Fruit fly (Drosophila melanogaster) whole organism, embryonic: ENCODE results near the gene car.

Experiments used
- Atf3 ChIP-seq: fragments of 200-800 bp; sonication (Bioruptor generic); optimal IDR thresholded peaks from 3 replicates; lab custom pipeline; 2016; ENCODE audit warnings: missing biosample characterization, missing genetic modification characterization
- CG10321 ChIP-seq: fragments of 200-800 bp; sonication (Bioruptor generic); IDR thresholded peaks from 2 replicates; pipeline ENCODE4 v1.3.6; 2022; ENCODE audit warnings: missing biosample characterization, missing genetic modification characterization
- CG11695 ChIP-seq: fragments of 200-800 bp; sonication (Bioruptor generic); IDR thresholded peaks from 3 replicates; pipeline ENCODE4 v1.3.6; 2022; ENCODE audit warnings: missing biosample characterization, missing genetic modification characterization
- CG12071 ChIP-seq: fragments of 200-800 bp; sonication (Bioruptor generic); optimal IDR thresholded peaks from 3 replicates; lab custom pipeline; 2018; ENCODE audit warnings: missing biosample characterization, mild to moderate bottlenecking, missing genetic modification characterization
- CG13287 ChIP-seq: fragments of 200-800 bp; sonication (Bioruptor generic); IDR thresholded peaks from 2 replicates; pipeline ENCODE4 v1.3.6; 2022; ENCODE audit warnings: missing biosample characterization, missing genetic modification characterization; ENCODE audit not compliant: partially characterized antibody
- CG14710 ChIP-seq: fragments of 200-800 bp; sonication (Bioruptor generic); optimal IDR thresholded peaks from 3 replicates; lab custom pipeline; 2019; ENCODE audit warnings: missing biosample characterization, mild to moderate bottlenecking, missing genetic modification characterization, moderate library complexity
- CG15011 ChIP-seq: fragments of 200-800 bp; sonication (Bioruptor generic); optimal IDR thresholded peaks from 3 replicates; lab custom pipeline; 2018; ENCODE audit warnings: missing biosample characterization, mild to moderate bottlenecking, missing genetic modification characterization
- CG15601 ChIP-seq: fragments of 200-800 bp; sonication (Bioruptor generic); optimal IDR thresholded peaks from 3 replicates; lab custom pipeline; 2019; ENCODE audit warnings: missing biosample characterization, mild to moderate bottlenecking, missing genetic modification characterization, moderate library complexity
- CG17385 ChIP-seq: fragments of 200-800 bp; sonication (Bioruptor generic); optimal IDR thresholded peaks from 3 replicates; lab custom pipeline; 2018; ENCODE audit warnings: missing biosample characterization, mild to moderate bottlenecking, missing genetic modification characterization
- CG2889 ChIP-seq: fragments of 200-800 bp; sonication (Bioruptor generic); IDR thresholded peaks from 3 replicates; pipeline ENCODE4 v1.3.6; 2022; ENCODE audit warnings: missing biosample characterization, missing genetic modification characterization
- CG31388 ChIP-seq: fragments of 200-800 bp; sonication (Bioruptor generic); optimal IDR thresholded peaks from 2 replicates; lab custom pipeline; 2016; ENCODE audit warnings: missing biosample characterization, missing genetic modification characterization
- CG3163 ChIP-seq: fragments of 200-800 bp; sonication (Bioruptor generic); optimal IDR thresholded peaks from 3 replicates; lab custom pipeline; 2016; ENCODE audit warnings: missing biosample characterization, missing genetic modification characterization
- CG32767 ChIP-seq: fragments of 200-800 bp; sonication (Bioruptor generic); IDR thresholded peaks from 2 replicates; pipeline ENCODE4 v1.3.6; 2022; ENCODE audit warnings: missing biosample characterization, missing genetic modification characterization
- CG32772 ChIP-seq: fragments of 200-800 bp; sonication (Bioruptor generic); IDR thresholded peaks from 2 replicates; pipeline ENCODE4 v1.3.6; 2022; ENCODE audit warnings: missing biosample characterization, missing genetic modification characterization
- CG4328 ChIP-seq: fragments of 200-800 bp; sonication (Bioruptor generic); optimal IDR thresholded peaks from 3 replicates; lab custom pipeline; 2017; ENCODE audit warnings: missing biosample characterization, missing genetic modification reagents, missing genetic modification characterization
- CG4820 ChIP-seq: fragments of 200-800 bp; sonication (Bioruptor generic); optimal IDR thresholded peaks from 3 replicates; lab custom pipeline; 2016; ENCODE audit warnings: missing biosample characterization, missing genetic modification characterization
- CG7372 ChIP-seq: fragments of 200-800 bp; sonication (Bioruptor generic); IDR thresholded peaks from 2 replicates; pipeline ENCODE4 v1.3.6; 2022; ENCODE audit warnings: missing biosample characterization, missing genetic modification characterization
- CG7963 ChIP-seq: fragments of 200-800 bp; sonication (Bioruptor generic); IDR thresholded peaks from 3 replicates; pipeline ENCODE4 v1.3.6; 2022; ENCODE audit warnings: missing biosample characterization, missing genetic modification characterization; ENCODE audit not compliant: partially characterized antibody
- CG8290 ChIP-seq, 3 experiments: fragments of 200-800 bp; sonication (Bioruptor generic); optimal IDR thresholded peaks; 2 replicates each; lab custom pipeline; 2016 to 2019; ENCODE audit warnings: missing biosample characterization in 3 of 3, missing genetic modification characterization in 3 of 3, mild to moderate bottlenecking in 2 of 3, moderate library complexity in 1 of 3
- E2f1 ChIP-seq: fragments of 200-800 bp; sonication (Bioruptor generic); IDR thresholded peaks from 2 replicates; pipeline ENCODE4 v1.3.6; 2022; ENCODE audit warnings: missing biosample characterization, missing genetic modification characterization
- E2f2 ChIP-seq: fragments of 200-800 bp; sonication (Bioruptor generic); IDR thresholded peaks from 2 replicates; pipeline ENCODE4 v1.3.6; 2022; ENCODE audit warnings: missing biosample characterization, missing genetic modification characterization
- Gsc ChIP-seq: fragments of 200-800 bp; sonication (Bioruptor generic); IDR thresholded peaks from 2 replicates; pipeline ENCODE4 v1.3.6; 2022; ENCODE audit warnings: missing biosample characterization, missing genetic modification characterization
- Hr3 ChIP-seq: fragments of 200-800 bp; sonication (Bioruptor generic); optimal IDR thresholded peaks from 3 replicates; lab custom pipeline; 2016; ENCODE audit warnings: missing biosample characterization, missing genetic modification characterization
- Nf-YA ChIP-seq: fragments of 200-800 bp; sonication (Bioruptor generic); IDR thresholded peaks from 2 replicates; pipeline ENCODE4 v1.3.6; 2022; ENCODE audit warnings: missing biosample characterization, missing genetic modification characterization
- Nf-YC ChIP-seq: fragments of 200-800 bp; optimal IDR thresholded peaks from 3 replicates; lab custom pipeline; 2019; ENCODE audit warnings: missing biosample characterization, mild to moderate bottlenecking, missing genetic modification characterization, moderate library complexity
- Oli ChIP-seq: fragments of 200-800 bp; sonication (Bioruptor generic); optimal IDR thresholded peaks from 2 replicates; lab custom pipeline; 2018; ENCODE audit warnings: missing biosample characterization, mild to moderate bottlenecking, missing genetic modification characterization, moderate library complexity
- Rfx ChIP-seq: fragments of 200-800 bp; sonication (Bioruptor generic); IDR thresholded peaks from 2 replicates; pipeline ENCODE4 v1.3.6; 2022; ENCODE audit warnings: missing biosample characterization, missing genetic modification characterization
- Tbp ChIP-seq: fragments of >200 bp; optimal IDR thresholded peaks from 2 replicates; lab custom pipeline; 2018; ENCODE audit warnings: missing biosample characterization, missing genetic modification characterization
- Usf ChIP-seq: fragments of 200-800 bp; sonication (Bioruptor generic); optimal IDR thresholded peaks from 2 replicates; lab custom pipeline; 2017; ENCODE audit warnings: missing genotype, missing biosample characterization, missing genetic modification characterization
- bowl ChIP-seq: fragments of 200-800 bp; sonication (Bioruptor generic); IDR thresholded peaks from 2 replicates; pipeline ENCODE4 v1.3.6; 2022; ENCODE audit warnings: missing biosample characterization, missing genetic modification characterization
- chm ChIP-seq: fragments of 200-800 bp; sonication (Bioruptor generic); IDR thresholded peaks from 2 replicates; pipeline ENCODE4 v1.3.6; 2022; ENCODE audit warnings: missing biosample characterization, missing genetic modification characterization
- croc ChIP-seq: fragments of 200-800 bp; sonication (Bioruptor generic); conservative IDR thresholded peaks from 3 replicates; pipeline ENCODE4 v1.3.6; 2022; ENCODE audit warnings: missing biosample characterization, missing genetic modification characterization
- crp ChIP-seq, 2 experiments: fragments of 200-800 bp; sonication (Bioruptor generic); optimal IDR thresholded peaks; 2 replicates in 1 of 2; 3 replicates in 1 of 2; lab custom pipeline; 2017; ENCODE audit warnings: missing biosample characterization in 2 of 2, missing genetic modification characterization in 2 of 2, mild to moderate bottlenecking in 1 of 2, moderate library complexity in 1 of 2
- fd96Cb ChIP-seq: fragments of 200-800 bp; sonication (Bioruptor generic); optimal IDR thresholded peaks from 2 replicates; lab custom pipeline; 2018; ENCODE audit warnings: missing biosample characterization, mild to moderate bottlenecking, missing genetic modification characterization, moderate library complexity
- grn ChIP-seq: fragments of 200-800 bp; sonication (Bioruptor generic); optimal IDR thresholded peaks from 3 replicates; lab custom pipeline; 2017; ENCODE audit warnings: missing biosample characterization, missing genetic modification characterization
- hkb ChIP-seq, 2 experiments: fragments of 200-800 bp in 1 of 2; fragments of >200 bp in 1 of 2; sonication (Bioruptor generic) in 1 of 2; IDR thresholded peaks in 1 of 2; optimal IDR thresholded peaks in 1 of 2; 2 replicates each; pipeline versions ENCODE4 v1.3.6 to Lab custom; 2017 to 2022; ENCODE audit warnings: missing biosample characterization in 1 of 2, missing genetic modification characterization in 1 of 2
- jing ChIP-seq: fragments of 200-800 bp; sonication (Bioruptor generic); optimal IDR thresholded peaks from 2 replicates; lab custom pipeline; 2018; ENCODE audit warnings: missing biosample characterization, mild to moderate bottlenecking, missing genetic modification characterization
- kay ChIP-seq: fragments of 200-800 bp; sonication (Bioruptor generic); optimal IDR thresholded peaks from 2 replicates; lab custom pipeline; 2016; ENCODE audit warnings: missing biosample characterization, missing genetic modification characterization
- klu ChIP-seq: fragments of 200-800 bp; sonication (Bioruptor generic); IDR thresholded peaks from 2 replicates; pipeline ENCODE4 v1.3.6; 2022; ENCODE audit warnings: missing biosample characterization, missing genetic modification characterization
- lmd ChIP-seq: fragments of 200-800 bp; sonication (Bioruptor generic); IDR thresholded peaks from 2 replicates; pipeline ENCODE4 v1.3.6; 2022; ENCODE audit warnings: missing biosample characterization, missing genetic modification characterization
- mld ChIP-seq: fragments of 200-800 bp; sonication (Bioruptor generic); IDR thresholded peaks from 3 replicates; pipeline ENCODE4 v1.3.6; 2022; ENCODE audit warnings: missing biosample characterization, missing genetic modification characterization; ENCODE audit not compliant: partially characterized antibody
- nmo ChIP-seq: fragments of 200-800 bp; sonication (Bioruptor generic); optimal IDR thresholded peaks from 2 replicates; lab custom pipeline; 2018; ENCODE audit warnings: missing biosample characterization, mild to moderate bottlenecking, missing genetic modification characterization, moderate library complexity
- odd ChIP-seq: fragments of 200-800 bp; sonication (Bioruptor generic); optimal IDR thresholded peaks from 2 replicates; lab custom pipeline; 2017; ENCODE audit warnings: missing biosample characterization, mild to moderate bottlenecking, missing genetic modification characterization
- onecut ChIP-seq: fragments of 200-800 bp; sonication (Bioruptor generic); IDR thresholded peaks from 2 replicates; pipeline ENCODE4 v1.3.6; 2022; ENCODE audit warnings: missing biosample characterization, missing genetic modification characterization
- pan ChIP-seq, 4 experiments: fragments of >200 bp in 3 of 4; fragments of 200-800 bp in 1 of 4; sonication (Bioruptor generic) in 1 of 4; optimal IDR thresholded peaks in 3 of 4; IDR thresholded peaks in 1 of 4; 2 replicates each; pipeline versions ENCODE4 v1.3.6 to Lab custom; 2017 to 2022; ENCODE audit warnings: missing biosample characterization in 2 of 4, missing genetic modification characterization in 2 of 4, mixed read lengths in 1 of 4
- slp2 ChIP-seq: fragments of 200-800 bp; sonication (Bioruptor generic); optimal IDR thresholded peaks from 2 replicates; lab custom pipeline; 2016; ENCODE audit warnings: missing biosample characterization, missing genetic modification characterization
- sna ChIP-seq: fragments of 200-800 bp; sonication (Bioruptor generic); IDR thresholded peaks from 2 replicates; pipeline ENCODE4 v1.3.6; 2022; ENCODE audit warnings: missing biosample characterization, missing genetic modification characterization; ENCODE audit not compliant: partially characterized antibody
- unpg ChIP-seq: fragments of 200-800 bp; sonication (Bioruptor generic); optimal IDR thresholded peaks from 3 replicates; lab custom pipeline; 2018; ENCODE audit warnings: missing biosample characterization, mild to moderate bottlenecking, missing genetic modification characterization, moderate library complexity

car gene

DNA sequence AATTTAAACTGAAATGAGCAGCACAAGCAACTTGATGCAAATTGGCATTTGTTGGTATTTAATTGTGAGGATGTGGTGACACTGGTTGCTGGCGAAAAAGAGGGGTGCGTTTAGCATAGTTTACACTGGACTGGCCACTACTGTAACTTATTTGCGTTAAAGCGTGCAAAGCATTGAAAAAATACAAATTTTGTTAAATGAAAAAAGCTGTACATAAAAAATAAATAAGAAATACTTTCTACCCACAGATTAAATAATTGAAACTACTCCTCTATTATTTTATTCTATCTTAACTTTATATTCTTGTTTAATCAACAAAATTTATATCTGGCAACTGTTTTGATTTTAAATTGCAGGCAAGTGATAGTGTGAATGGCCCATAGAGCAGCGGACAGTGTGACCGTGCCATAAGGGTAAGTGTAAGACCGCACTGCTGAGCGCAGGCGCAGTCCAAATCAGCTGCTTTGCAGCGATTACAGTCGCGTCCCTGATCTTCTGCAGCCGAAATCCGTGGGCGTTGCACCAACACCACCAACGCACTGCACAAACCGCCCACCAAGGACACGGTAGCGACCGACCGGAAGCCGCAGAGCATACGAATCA lies at the start of gene car, which contains the start of gene Grip84 (continued):
- TF ChIP-seq chm (GFP tag; lab: Robert Waterston, UW) (no peak), Hr3 (GFP tag; lab: Kevin White, UChicago) (peak; percentile 71), E2f2 (GFP tag; lab: Robert Waterston, UW) (no peak; the same call in 1 of the 2 replicates), E2f1 (GFP tag; lab: Robert Waterston, UW) (peak; percentile 32; the same call in 1 of the 2 replicates), CG3163 (GFP tag; lab: Kevin White, UChicago) (no peak), nmo (peak; percentile 87), bowl (no peak), klu (GFP tag; lab: Robert Waterston, UW) (peak; percentile 66; the same call in 1 of the 2 replicates), CG15601 (tag; lab: Kevin White, UChicago) (no peak), CG8290 (GFP tag; optimal IDR thresholded peaks at IDR 0.05; lab: Kevin White, UChicago) (no peak), CG8290 (tag; optimal IDR thresholded peaks at IDR 0.05; lab: Kevin White, UChicago) (no peak), kay (GFP tag; lab: Kevin White, UChicago) (peak; percentile 26), Atf3 (GFP tag; lab: Kevin White, UChicago) (peak; percentile 6), Tbp (GFP tag; lab: Kevin White, UChicago) (no peak), Oli (tag; lab: Kevin White, UChicago) (peak; percentile 61), CG4328 (GFP tag; lab: Kevin White, UChicago) (peak; percentile 47), CG4820 (peak; percentile 50), CG13287 (GFP tag; lab: Robert Waterston, UW) (no peak), hkb (optimal IDR thresholded peaks at IDR 0.05; lab: Kevin White, UChicago) (no peak), hkb (GFP tag; IDR thresholded peaks at IDR 0.05; lab: Robert Waterston, UW) (peak; percentile 60; the same call in 1 of the 2 replicates), CG10321 (GFP tag; lab: Robert Waterston, UW) (0 out of 2 replicates have a peak, but pooled peaks have one; percentile 17), croc (GFP tag; lab: Robert Waterston, UW) (peak; percentile 58; the same call in 2 of the 3 replicates), CG2889 (0 out of 3 replicates have a peak, but pooled peaks have one; percentile 36), fd96Cb (tag; lab: Kevin White, UChicago) (peak; percentile 56), CG11695 (GFP tag; lab: Robert Waterston, UW) (0 out of 3 replicates have a peak, but pooled peaks have one; percentile 33), CG7963 (GFP tag; lab: Robert Waterston, UW) (no peak), Rfx (peak; percentile 72), Nf-YC (tag; lab: Kevin White, UChicago) (peak; percentile 59), Gsc (GFP tag; lab: Robert Waterston, UW) (no peak), sna (GFP tag; lab: Robert Waterston, UW) (no peak), CG12071 (GFP tag; lab: Kevin White, UChicago) (no peak), CG32772 (GFP tag; lab: Robert Waterston, UW) (peak; percentile 58), unpg (peak; percentile 71), CG14710 (tag; lab: Kevin White, UChicago) (peak; percentile 99), odd (GFP tag; lab: Kevin White, UChicago) (no peak), CG15011 (GFP tag; lab: Kevin White, UChicago) (no peak), mld (GFP tag; lab: Robert Waterston, UW) (no peak), lmd (GFP tag; lab: Robert Waterston, UW) (peak; percentile 73), grn (GFP tag; lab: Kevin White, UChicago) (no peak), pan (optimal IDR thresholded peaks at IDR 0.05; lab: Kevin White, UChicago) (no peak), pan (GFP tag; optimal IDR thresholded peaks at IDR 0.05 in 1 of 2, IDR thresholded peaks at IDR 0.05 in 1 of 2) (peak in 1 of 2 experiments; percentile 14), CG7372 (GFP tag; lab: Robert Waterston, UW) (peak; percentile 67; the same call in 1 of the 2 replicates), slp2 (GFP tag; lab: Kevin White, UChicago) (no peak), Nf-YA (GFP tag; lab: Robert Waterston, UW) (no peak), CG32767 (GFP tag; lab: Robert Waterston, UW) (peak; percentile 32; the same call in 1 of the 2 replicates), onecut (GFP tag; lab: Robert Waterston, UW) (no peak), CG17385 (GFP tag; lab: Kevin White, UChicago) (peak; percentile 51), CG31388 (GFP tag; lab: Kevin White, UChicago) (no peak), jing (GFP tag; lab: Kevin White, UChicago) (no peak), crp (GFP tag; optimal IDR thresholded peaks at IDR 0.05; lab: Kevin White, UChicago) (peak; percentile 37 to 90), Usf (GFP tag; lab: Kevin White, UChicago) (peak; percentile 40)
